Worm (Caenorhabditis elegans): Measurements from ENCODE around the gene str-248.
A peak's percentile ranks its signal among the peaks of the same experiment; 100 is the strongest.
"Not testable (repeated sequence)": the region's sequence is repeated elsewhere in the genome, so short reads cannot be mapped to it uniquely, and the experiment has no call there.

Gene str-248

ce11 chrV:15670139-15670538 lies 40.7 kb upstream of the str-248 start, which contains the start of gene K06B4.15:
Gene K06B4.15 (plus strand): TSS chrV:15670439.
- TF ChIP-seq syd-9, ceh-2, pha-2 (tag; optimal IDR thresholded peaks at IDR 0.05): not testable (repeated sequence)

ce11 chrV:15668870-15669269 lies 39.4 kb upstream of the str-248 start, which contains the start of gene K06B4.4:
Gene K06B4.4 (plus strand): TSS chrV:15669170.
- TF ChIP-seq nhr-232 (tag; optimal IDR thresholded peaks at IDR 0.05) (no peak), che-1 (tag; optimal IDR thresholded peaks at IDR 0.05) (no peak), syd-9 (tag; optimal IDR thresholded peaks at IDR 0.05) (no peak), madf-2 (tag; optimal IDR thresholded peaks at IDR 0.05) (no peak), hlh-13 (GFP tag; optimal IDR thresholded peaks at IDR 0.05) (no peak), hlh-15 (tag; optimal IDR thresholded peaks at IDR 0.05) (no peak), unc-3 (GFP tag; conservative IDR thresholded peaks at IDR 0.05) (no peak), unc-3 (tag; optimal IDR thresholded peaks at IDR 0.05) (no peak), fkh-6 (tag; optimal IDR thresholded peaks at IDR 0.05) (no peak), unc-86 (tag; optimal IDR thresholded peaks at IDR 0.05) (no peak), C38D4.7 (GFP tag; optimal IDR thresholded peaks at IDR 0.05) (no peak)

- TF ChIP-seq K09A11.1 (tag; optimal IDR thresholded peaks at IDR 0.05; ENCODE audit: insufficient read depth); pax-1 (tag; optimal IDR thresholded peaks at IDR 0.05); elt-4 (tag; optimal IDR thresholded peaks at IDR 0.05): not testable (repeated sequence)
Observed at ce11 chrV:15668200-15668599, 38.8 kb upstream of the str-248 start, which contains the start of gene F53E4.1. Gene F53E4.1 (minus strand): TSS chrV:15668300.

- no peak for TF ChIP-seq npax-4 (tag; optimal IDR thresholded peaks at IDR 0.05)
- no peak for TF ChIP-seq sox-4 (tag; optimal IDR thresholded peaks at IDR 0.05)
- peak; percentile 75 for TF ChIP-seq elt-2 (tag; optimal IDR thresholded peaks at IDR 0.05)
- TF ChIP-seq unc-55 (GFP tag; optimal IDR thresholded peaks at IDR 0.05) = no peak
- no peak for TF ChIP-seq dve-1 (tag; optimal IDR thresholded peaks at IDR 0.05)
- TF ChIP-seq pqm-1 (tag; optimal IDR thresholded peaks at IDR 0.05) = peak; percentile 5
Observed at ce11 chrV:15666718-15667117, 37.3 kb upstream of the str-248 start.

ce11 chrV:15664053-15664661 lies 34.7 kb upstream of the str-248 start:
- TF ChIP-seq ceh-9 (tag; optimal IDR thresholded peaks at IDR 0.05) = no peak
- TF ChIP-seq sox-2 (GFP tag; IDR thresholded peaks at IDR 0.05) = no peak
- no peak for TF ChIP-seq ama-1 (optimal IDR thresholded peaks at IDR 0.05)
- TF ChIP-seq unc-55 (GFP tag; optimal IDR thresholded peaks at IDR 0.05) = peak; percentile 60
- TF ChIP-seq ceh-34 (tag; optimal IDR thresholded peaks at IDR 0.05) = no peak
- TF ChIP-seq ceh-31 (tag; optimal IDR thresholded peaks at IDR 0.05) = peak; percentile 22
- TF ChIP-seq nhr-232 (tag; optimal IDR thresholded peaks at IDR 0.05) = no peak
- TF ChIP-seq rnt-1 (tag; optimal IDR thresholded peaks at IDR 0.05) = peak; percentile 17
- peak; percentile 20 for TF ChIP-seq ceh-18 (tag; optimal IDR thresholded peaks at IDR 0.05)
- no peak for TF ChIP-seq fkh-10 (GFP tag; optimal IDR thresholded peaks at IDR 0.05)
- no peak for TF ChIP-seq zip-5 (tag; optimal IDR thresholded peaks at IDR 0.05)
- TF ChIP-seq hlh-30 (tag; optimal IDR thresholded peaks at IDR 0.05; ENCODE audit: insufficient read depth) = no peak
- TF ChIP-seq tbx-2 (tag; optimal IDR thresholded peaks at IDR 0.05) = no peak
- TF ChIP-seq ceh-30 (tag; optimal IDR thresholded peaks at IDR 0.05) = no peak
- TF ChIP-seq dve-1 (tag; optimal IDR thresholded peaks at IDR 0.05) = peak; percentile 57
- TF ChIP-seq pax-1 (tag; optimal IDR thresholded peaks at IDR 0.05) = peak; percentile 62
